Fruit fly (Drosophila melanogaster) whole organism, embryonic: Measurements from ENCODE around the gene Cyp4ac1.
A peak's percentile ranks its signal among the peaks of the same experiment; 100 is the strongest.

ENCODE experiments used
- Asciz ChIP-seq: fragments of 200-800 bp; sonication (Bioruptor generic); optimal IDR thresholded peaks from 2 replicates; lab custom pipeline; 2017; ENCODE audit warnings: missing biosample characterization, mild to moderate bottlenecking, missing genetic modification characterization, missing genetic modification reagents
- C15 ChIP-seq: fragments of 200-800 bp; sonication (Bioruptor generic); IDR thresholded peaks from 3 replicates; pipeline ENCODE4 v1.3.6; 2022; ENCODE audit warnings: missing biosample characterization, missing genetic modification characterization
- CG10462 ChIP-seq: fragments of 200-800 bp; sonication (Bioruptor generic); optimal IDR thresholded peaks from 2 replicates; lab custom pipeline; 2016; ENCODE audit warnings: missing biosample characterization, missing genetic modification characterization
- CG12299 ChIP-seq: fragments of 200-800 bp; sonication (Bioruptor generic); optimal IDR thresholded peaks from 2 replicates; lab custom pipeline; 2018; ENCODE audit warnings: missing biosample characterization, mild to moderate bottlenecking, missing genetic modification characterization
- CG15696 ChIP-seq: fragments of 200-800 bp; sonication (Bioruptor generic); optimal IDR thresholded peaks from 2 replicates; lab custom pipeline; 2019; ENCODE audit warnings: missing biosample characterization, mild to moderate bottlenecking, missing genetic modification characterization, moderate library complexity
- CG1603 ChIP-seq: fragments of 200-800 bp; sonication (Bioruptor generic); optimal IDR thresholded peaks from 2 replicates; lab custom pipeline; 2019; ENCODE audit warnings: missing biosample characterization, mild to moderate bottlenecking, missing genetic modification characterization, moderate library complexity
- CG16779 ChIP-seq: fragments of 200-800 bp; sonication (Bioruptor generic); IDR thresholded peaks from 2 replicates; pipeline ENCODE4 v1.3.6; 2022; ENCODE audit warnings: missing biosample characterization, missing genetic modification characterization
- CG16813 ChIP-seq: fragments of 200-800 bp; sonication (Bioruptor generic); IDR thresholded peaks from 3 replicates; pipeline ENCODE4 v1.3.6; 2022; ENCODE audit warnings: missing biosample characterization, missing genetic modification characterization; ENCODE audit not compliant: partially characterized antibody
- CG30403 ChIP-seq: fragments of 200-800 bp; sonication (Bioruptor generic); optimal IDR thresholded peaks from 3 replicates; lab custom pipeline; 2016; ENCODE audit warnings: missing biosample characterization, missing genetic modification characterization
- CG31224 ChIP-seq: fragments of 200-800 bp; sonication (Bioruptor generic); IDR thresholded peaks from 2 replicates; pipeline ENCODE4 v1.3.6; 2022; ENCODE audit warnings: missing biosample characterization, missing genetic modification characterization
- CG32772 ChIP-seq: fragments of 200-800 bp; sonication (Bioruptor generic); IDR thresholded peaks from 2 replicates; pipeline ENCODE4 v1.3.6; 2022; ENCODE audit warnings: missing biosample characterization, missing genetic modification characterization
- CG3847 ChIP-seq: fragments of 200-800 bp; sonication (Bioruptor generic); IDR thresholded peaks from 2 replicates; pipeline ENCODE4 v1.3.6; 2022; ENCODE audit warnings: missing biosample characterization, missing genetic modification characterization
- CG4404 ChIP-seq: fragments of 200-800 bp; sonication (Bioruptor generic); IDR thresholded peaks from 2 replicates; pipeline ENCODE4 v1.3.6; 2022; ENCODE audit warnings: missing biosample characterization, missing genetic modification characterization
- CG4820 ChIP-seq: fragments of 200-800 bp; sonication (Bioruptor generic); optimal IDR thresholded peaks from 3 replicates; lab custom pipeline; 2016; ENCODE audit warnings: missing biosample characterization, missing genetic modification characterization
- CG6654 ChIP-seq: fragments of 200-800 bp; sonication (Bioruptor generic); optimal IDR thresholded peaks from 2 replicates; lab custom pipeline; 2017; ENCODE audit warnings: missing biosample characterization, mild to moderate bottlenecking, missing genetic modification characterization
- CG9817 ChIP-seq: fragments of 200-800 bp; sonication (Bioruptor generic); optimal IDR thresholded peaks from 2 replicates; lab custom pipeline; 2018; ENCODE audit warnings: missing biosample characterization, mild to moderate bottlenecking, missing genetic modification characterization, moderate library complexity
- Camta ChIP-seq: fragments of 200-800 bp; sonication (Bioruptor generic); optimal IDR thresholded peaks from 2 replicates; lab custom pipeline; 2016; ENCODE audit warnings: missing biosample characterization, missing genetic modification characterization
- Dll ChIP-seq: fragments of 200-800 bp; sonication (Bioruptor generic); IDR thresholded peaks from 4 replicates; pipeline ENCODE4 v1.3.6; 2022; ENCODE audit warnings: missing biosample characterization, missing genetic modification characterization; ENCODE audit not compliant: partially characterized antibody
- Dref ChIP-seq: fragments of 200-800 bp; sonication (Bioruptor generic); IDR thresholded peaks from 2 replicates; pipeline ENCODE4 v1.3.6; 2022; ENCODE audit warnings: missing biosample characterization, missing genetic modification characterization
- E2f2 ChIP-seq: fragments of 200-800 bp; sonication (Bioruptor generic); IDR thresholded peaks from 2 replicates; pipeline ENCODE4 v1.3.6; 2022; ENCODE audit warnings: missing biosample characterization, missing genetic modification characterization
- Ets65A ChIP-seq: fragments of 200-800 bp; sonication (Bioruptor generic); peaks from one replicate; lab custom pipeline; 2016; ENCODE audit warnings: missing biosample characterization, missing genetic modification characterization
- H15 ChIP-seq: fragments of 200-800 bp; sonication (Bioruptor generic); IDR thresholded peaks from 3 replicates; pipeline ENCODE4 v1.3.6; 2022; ENCODE audit warnings: missing biosample characterization, missing genetic modification characterization
- HHEX ChIP-seq: fragments of 200-800 bp; sonication (Bioruptor generic); optimal IDR thresholded peaks from 3 replicates; lab custom pipeline; 2017; ENCODE audit warnings: missing biosample characterization, mild to moderate bottlenecking, missing genetic modification characterization, missing genetic modification reagents
- HLH4C ChIP-seq: fragments of 200-800 bp; sonication (Bioruptor generic); IDR thresholded peaks from 3 replicates; pipeline ENCODE4 v1.3.6; 2022; ENCODE audit warnings: missing biosample characterization, missing genetic modification characterization; ENCODE audit not compliant: partially characterized antibody
- Hr39 ChIP-seq: fragments of >200 bp; optimal IDR thresholded peaks from 2 replicates; lab custom pipeline; 2017
- NC2β ChIP-seq: fragments of 200-800 bp; sonication (Bioruptor generic); optimal IDR thresholded peaks from 2 replicates; lab custom pipeline; 2016; ENCODE audit warnings: missing biosample characterization, missing genetic modification characterization
- Opbp ChIP-seq: fragments of 200-800 bp; sonication (Bioruptor generic); IDR thresholded peaks from 3 replicates; pipeline ENCODE4 v1.3.6; 2022; ENCODE audit warnings: missing biosample characterization, missing genetic modification characterization; ENCODE audit not compliant: partially characterized antibody
- Ravus ChIP-seq: fragments of 200-800 bp; sonication (Bioruptor generic); IDR thresholded peaks from 2 replicates; pipeline ENCODE4 v1.3.6; 2022; ENCODE audit warnings: missing biosample characterization, missing genetic modification characterization
- Six4 ChIP-seq: fragments of 200-800 bp; sonication (Bioruptor generic); optimal IDR thresholded peaks from 2 replicates; lab custom pipeline; 2016; ENCODE audit warnings: missing biosample characterization, missing genetic modification characterization
- Sry-β ChIP-seq: fragments of 200-800 bp; sonication (Bioruptor generic); optimal IDR thresholded peaks from 2 replicates; lab custom pipeline; 2018; ENCODE audit warnings: missing biosample characterization, mild to moderate bottlenecking, missing genetic modification characterization, moderate library complexity
- Sry-δ ChIP-seq: fragments of 200-800 bp; sonication (Bioruptor generic); optimal IDR thresholded peaks from 2 replicates; lab custom pipeline; 2016; ENCODE audit warnings: missing biosample characterization, missing genetic modification characterization
- cato ChIP-seq: fragments of 200-800 bp; sonication (Bioruptor generic); optimal IDR thresholded peaks from 2 replicates; lab custom pipeline; 2016; ENCODE audit warnings: missing biosample characterization, missing genetic modification characterization, borderline replicate concordance
- ci ChIP-seq: fragments of 200-800 bp; sonication (Bioruptor generic); IDR thresholded peaks from 3 replicates; pipeline ENCODE4 v1.3.6; 2022; ENCODE audit warnings: missing biosample characterization, missing genetic modification characterization
- crc ChIP-seq: fragments of 200-800 bp; sonication (Bioruptor generic); optimal IDR thresholded peaks from 2 replicates; lab custom pipeline; 2016; ENCODE audit warnings: missing biosample characterization, missing genetic modification characterization
- disco-r ChIP-seq: fragments of 200-800 bp; sonication (Bioruptor generic); optimal IDR thresholded peaks from 2 replicates; lab custom pipeline; 2016; ENCODE audit warnings: missing biosample characterization, missing genetic modification characterization
- esg ChIP-seq: fragments of 200-800 bp; sonication (Bioruptor generic); conservative IDR thresholded peaks from 2 replicates; pipeline ENCODE4 v1.3.6; 2022; ENCODE audit warnings: missing biosample characterization, missing genetic modification characterization
- exex ChIP-seq: fragments of 200-800 bp; sonication (Bioruptor generic); optimal IDR thresholded peaks from 4 replicates; lab custom pipeline; 2018; ENCODE audit warnings: missing biosample characterization, mild to moderate bottlenecking, missing genetic modification characterization, moderate library complexity
- fd96Cb ChIP-seq: fragments of 200-800 bp; sonication (Bioruptor generic); optimal IDR thresholded peaks from 2 replicates; lab custom pipeline; 2018; ENCODE audit warnings: missing biosample characterization, mild to moderate bottlenecking, missing genetic modification characterization, moderate library complexity
- fru ChIP-seq: fragments of >200 bp; optimal IDR thresholded peaks from 2 replicates; lab custom pipeline; 2017
- gcm2 ChIP-seq: fragments of 200-800 bp; sonication (Bioruptor generic); optimal IDR thresholded peaks from 2 replicates; lab custom pipeline; 2016; ENCODE audit warnings: missing biosample characterization, missing genetic modification characterization
- grn ChIP-seq: fragments of 200-800 bp; sonication (Bioruptor generic); optimal IDR thresholded peaks from 3 replicates; lab custom pipeline; 2017; ENCODE audit warnings: missing biosample characterization, missing genetic modification characterization
- ind ChIP-seq: fragments of 200-800 bp; sonication (Bioruptor generic); optimal IDR thresholded peaks from 3 replicates; lab custom pipeline; 2016; ENCODE audit warnings: missing biosample characterization, missing genetic modification characterization
- lilli ChIP-seq: fragments of 200-800 bp; sonication (Bioruptor generic); optimal IDR thresholded peaks from 3 replicates; lab custom pipeline; 2016; ENCODE audit warnings: missing biosample characterization, missing genetic modification characterization
- mam ChIP-seq: fragments of 200-800 bp; sonication (Bioruptor generic); optimal IDR thresholded peaks from 3 replicates; lab custom pipeline; 2016; ENCODE audit warnings: missing biosample characterization, missing genetic modification characterization
- pita ChIP-seq: fragments of 200-800 bp; sonication (Bioruptor generic); optimal IDR thresholded peaks from 2 replicates; lab custom pipeline; 2017; ENCODE audit warnings: missing biosample characterization, mild to moderate bottlenecking, missing genetic modification characterization
- prd ChIP-seq, 3 experiments: fragments of >200 bp in 2 of 3; fragments of 200-800 bp in 1 of 3; sonication (Bioruptor generic) in 1 of 3; optimal IDR thresholded peaks in 2 of 3; IDR thresholded peaks in 1 of 3; 2 replicates in 2 of 3; 3 replicates in 1 of 3; pipeline versions ENCODE4 v1.3.6 to Lab custom; 2017 to 2022; ENCODE audit warnings: missing biosample characterization in 1 of 3, missing genetic modification characterization in 1 of 3
- seq ChIP-seq: fragments of 200-800 bp; sonication (Bioruptor generic); IDR thresholded peaks from 2 replicates; pipeline ENCODE4 v1.3.6; 2022; ENCODE audit warnings: missing biosample characterization, missing genetic modification characterization
- slou ChIP-seq: fragments of 200-800 bp; sonication (Bioruptor generic); optimal IDR thresholded peaks from 3 replicates; lab custom pipeline; 2016; ENCODE audit warnings: missing biosample characterization, missing genetic modification characterization
- stc ChIP-seq: fragments of 200-800 bp; sonication (Bioruptor generic); IDR thresholded peaks from 2 replicates; pipeline ENCODE4 v1.3.6; 2022; ENCODE audit warnings: missing biosample characterization, missing genetic modification characterization
- sug ChIP-seq: fragments of 200-800 bp; optimal IDR thresholded peaks from 2 replicates; lab custom pipeline; 2019; ENCODE audit warnings: missing biosample characterization, mild to moderate bottlenecking, missing genetic modification characterization, moderate library complexity
- tna ChIP-seq: fragments of 200-800 bp; sonication (Bioruptor generic); IDR thresholded peaks from 2 replicates; pipeline ENCODE4 v1.3.6; 2022; ENCODE audit warnings: missing biosample characterization, missing genetic modification characterization; ENCODE audit not compliant: partially characterized antibody

Gene Cyp4ac1

DNA sequence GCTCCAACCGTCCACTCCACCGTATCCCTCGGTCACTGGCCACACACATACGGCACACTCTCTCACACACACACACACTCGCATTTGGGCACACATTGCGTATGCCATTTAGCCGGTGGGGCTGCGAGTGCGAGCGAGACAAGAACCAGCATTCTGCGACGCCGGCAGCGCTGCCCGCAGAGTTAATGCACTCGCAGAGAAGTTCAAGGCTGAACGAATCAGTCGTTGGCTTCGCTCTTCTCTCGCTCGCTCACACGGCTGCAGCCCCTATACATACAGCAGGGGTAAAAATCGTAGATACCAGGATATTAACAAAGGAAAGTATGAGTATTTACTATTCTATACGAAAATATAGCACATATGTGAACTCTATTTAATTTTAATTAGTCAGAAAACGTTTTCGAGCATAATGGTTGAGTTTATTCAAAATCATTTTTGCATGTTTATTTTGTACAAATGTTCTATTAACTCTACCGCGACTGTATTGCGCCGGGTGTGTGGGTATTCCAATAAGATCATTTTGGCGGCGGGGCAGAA lies 29.2 kb downstream of the Cyp4ac1 start (continued):
- TF ChIP-seq fd96Cb (tag; lab: Kevin White, UChicago) = peak; percentile 85
- no peak for TF ChIP-seq CG31224 (GFP tag; lab: Robert Waterston, UW)
- TF ChIP-seq Opbp (GFP tag; lab: Robert Waterston, UW) = no peak
- peak; percentile 37; the same call in 1 of the 2 replicates for TF ChIP-seq CG4404 (GFP tag; lab: Robert Waterston, UW)
- peak; percentile 83 for TF ChIP-seq CG15696
- peak; percentile 78 for TF ChIP-seq ci (GFP tag; lab: Robert Waterston, UW)
- TF ChIP-seq CG32772 (GFP tag; lab: Robert Waterston, UW) = peak; percentile 54
- no peak for TF ChIP-seq disco-r (GFP tag; lab: Kevin White, UChicago)
- no peak for TF ChIP-seq exex (tag; lab: Kevin White, UChicago)
- TF ChIP-seq gcm2 (GFP tag; lab: Kevin White, UChicago) = peak; percentile 35
- peak; percentile 58; the same call in 1 of the 3 replicates for TF ChIP-seq H15 (GFP tag; lab: Robert Waterston, UW)
- TF ChIP-seq prd (optimal IDR thresholded peaks at IDR 0.05; lab: Kevin White, UChicago) = no peak
- peak; percentile 81 for TF ChIP-seq prd (GFP tag; IDR thresholded peaks at IDR 0.05; lab: Robert Waterston, UW)
- peak; percentile 53 for TF ChIP-seq cato
- TF ChIP-seq HLH4C = no peak
- peak; percentile 54 for TF ChIP-seq CG6654
- no peak for TF ChIP-seq Dll
- peak; percentile 5 for TF ChIP-seq CG9817 (tag; lab: Kevin White, UChicago)
- TF ChIP-seq Asciz (GFP tag; lab: Kevin White, UChicago) = peak; percentile 80
- TF ChIP-seq stc (GFP tag; lab: Robert Waterston, UW) = peak; percentile 61; the same call in 1 of the 2 replicates
- peak; percentile 91 for TF ChIP-seq CG1603 (tag; lab: Kevin White, UChicago)
- TF ChIP-seq CG30403 (GFP tag; lab: Kevin White, UChicago) = peak; percentile 74
- no peak; the same call in 1 of the 2 replicates for TF ChIP-seq Ravus (GFP tag; lab: Robert Waterston, UW)
- TF ChIP-seq CG16813 = no peak
- TF ChIP-seq HHEX = peak; percentile 64
- TF ChIP-seq sug (tag; lab: Kevin White, UChicago) = peak; percentile 3
- TF ChIP-seq tna (GFP tag; lab: Robert Waterston, UW) = no peak
- TF ChIP-seq E2f2 (GFP tag; lab: Robert Waterston, UW) = peak; percentile 52; the same call in 1 of the 2 replicates
- no peak for TF ChIP-seq pita (GFP tag; lab: Kevin White, UChicago)
- TF ChIP-seq CG12299 = peak; percentile 28
- peak; percentile 74 for TF ChIP-seq CG10462 (GFP tag; lab: Kevin White, UChicago)
- peak; percentile 65 for TF ChIP-seq esg (GFP tag; lab: Robert Waterston, UW)
- TF ChIP-seq Sry-β (GFP tag; lab: Kevin White, UChicago) = peak; percentile 14
- peak; percentile 55 for TF ChIP-seq Six4 (GFP tag; lab: Kevin White, UChicago)
- TF ChIP-seq CG4820 (GFP tag; lab: Kevin White, UChicago) = peak; percentile 72
- peak; percentile 64 for TF ChIP-seq mam
- peak; percentile 65 for TF ChIP-seq NC2β
- TF ChIP-seq slou (GFP tag; lab: Kevin White, UChicago) = peak; percentile 7
- TF ChIP-seq Camta (GFP tag; lab: Kevin White, UChicago) = peak; percentile 79
- TF ChIP-seq Ets65A (GFP tag; lab: Kevin White, UChicago) = peak; percentile 89
- TF ChIP-seq Dref (GFP tag; lab: Robert Waterston, UW) = no peak
- no peak; the same call in 1 of the 2 replicates for TF ChIP-seq seq (GFP tag; lab: Robert Waterston, UW)
- TF ChIP-seq ind (GFP tag; lab: Kevin White, UChicago) = peak; percentile 67
- TF ChIP-seq grn (GFP tag; lab: Kevin White, UChicago) = no peak
- no peak for TF ChIP-seq CG16779 (GFP tag; lab: Robert Waterston, UW)
- TF ChIP-seq Hr39 (lab: Kevin White, UChicago) = no peak
- TF ChIP-seq Sry-δ (GFP tag; lab: Kevin White, UChicago) = peak; percentile 27
- peak; percentile 23; the same call in 1 of the 2 replicates for TF ChIP-seq CG3847 (GFP tag; lab: Robert Waterston, UW)
- TF ChIP-seq C15 (GFP tag; lab: Robert Waterston, UW) = no peak
- TF ChIP-seq lilli (GFP tag; lab: Kevin White, UChicago) = peak; percentile 61
- peak; percentile 55 for TF ChIP-seq crc (GFP tag; lab: Kevin White, UChicago)
- TF ChIP-seq fru = no peak
